Worm (Caenorhabditis elegans): ENCODE measurements around the gene fbxb-77.
A peak's percentile ranks its signal among the peaks of the same experiment; 100 is the strongest.
"Not testable (repeated sequence)": the region's sequence is repeated elsewhere in the genome, so short reads cannot be mapped to it uniquely, and the experiment has no call there.

Gene fbxb-77

ce11 chrIV:4727935-4728334 lies 28.0 kb downstream of the fbxb-77 start:
- peak; percentile 79 for TF ChIP-seq elt-2 (tag; optimal IDR thresholded peaks at IDR 0.05)
- peak; percentile 10 for TF ChIP-seq jun-1 (tag; optimal IDR thresholded peaks at IDR 0.05)
- TF ChIP-seq ceh-28 (tag; optimal IDR thresholded peaks at IDR 0.05) = peak; percentile 40
- TF ChIP-seq nfya-1 (tag; optimal IDR thresholded peaks at IDR 0.05; ENCODE audit: insufficient read depth) = peak; percentile 72
- TF ChIP-seq nhr-43 (tag; optimal IDR thresholded peaks at IDR 0.05; ENCODE audit: poor library complexity, severe bottlenecking) = peak; percentile 88
- TF ChIP-seq nhr-25 (tag; optimal IDR thresholded peaks at IDR 0.05) = peak; percentile 51
- peak; percentile 54 for TF ChIP-seq snpc-4 (tag; optimal IDR thresholded peaks at IDR 0.05)
- peak; percentile 73 for TF ChIP-seq nhr-11 (tag; optimal IDR thresholded peaks at IDR 0.05)
- peak; percentile 92 for TF ChIP-seq lsy-12 (tag; optimal IDR thresholded peaks at IDR 0.05)
- peak; percentile 10 for TF ChIP-seq ceh-82 (tag; optimal IDR thresholded peaks at IDR 0.05)
- TF ChIP-seq lin-15B (tag; optimal IDR thresholded peaks at IDR 0.05) = peak; percentile 84
- peak; percentile 84 for TF ChIP-seq R02D3.7 (tag; optimal IDR thresholded peaks at IDR 0.05)
- peak; percentile 88 for TF ChIP-seq tbx-2 (tag; optimal IDR thresholded peaks at IDR 0.05)
- peak; percentile 22 for TF ChIP-seq pha-4 (tag; optimal IDR thresholded peaks at IDR 0.05)
- peak; percentile 46 for TF ChIP-seq ZK546.5 (tag; optimal IDR thresholded peaks at IDR 0.05)
- peak; percentile 83 for TF ChIP-seq nhr-23 (tag; optimal IDR thresholded peaks at IDR 0.05)
- TF ChIP-seq nhr-77 (tag; optimal IDR thresholded peaks at IDR 0.05) = peak; percentile 60

DNA sequence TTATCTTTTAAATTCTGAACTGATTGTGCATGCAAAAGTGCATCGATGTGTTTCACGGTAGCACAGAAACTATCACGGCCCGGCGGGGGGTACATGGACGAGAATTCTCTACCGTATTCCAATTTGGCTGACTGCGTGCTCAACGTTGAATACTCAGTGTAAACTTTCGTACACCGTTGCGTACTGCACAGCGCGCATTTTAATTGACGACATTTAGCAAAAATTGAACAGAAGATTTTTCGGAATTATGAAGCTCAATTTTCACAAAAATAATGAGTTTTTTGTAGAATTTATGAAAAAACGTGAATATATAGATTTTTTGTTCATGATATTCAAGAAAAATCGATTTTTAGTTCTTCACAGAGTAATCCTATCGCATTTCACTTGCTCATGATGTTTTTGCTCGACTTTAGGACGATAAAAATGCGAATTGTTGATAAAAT lies 30.5 kb downstream of the fbxb-77 start:
- peak; percentile 60 for TF ChIP-seq ZK546.5 (tag; optimal IDR thresholded peaks at IDR 0.05)
- peak; percentile 73 for TF ChIP-seq elt-2 (tag; optimal IDR thresholded peaks at IDR 0.05)
- peak; percentile 6 for TF ChIP-seq pha-4 (tag; optimal IDR thresholded peaks at IDR 0.05)
- peak; percentile 76 for TF ChIP-seq R02D3.7 (tag; optimal IDR thresholded peaks at IDR 0.05)
- peak; percentile 0 for TF ChIP-seq ztf-4 (tag; optimal IDR thresholded peaks at IDR 0.05)
- TF ChIP-seq nfya-1 (tag; optimal IDR thresholded peaks at IDR 0.05; ENCODE audit: insufficient read depth) = peak; percentile 58
- peak; percentile 73 for TF ChIP-seq nhr-23 (tag; optimal IDR thresholded peaks at IDR 0.05)
- peak; percentile 37 for TF ChIP-seq nhr-77 (tag; optimal IDR thresholded peaks at IDR 0.05)
- TF ChIP-seq ceh-28 (tag; optimal IDR thresholded peaks at IDR 0.05) = peak; percentile 70
- peak; percentile 77 for TF ChIP-seq tbx-2 (tag; optimal IDR thresholded peaks at IDR 0.05)
- TF ChIP-seq lsy-12 (tag; optimal IDR thresholded peaks at IDR 0.05) = peak; percentile 88
- TF ChIP-seq nhr-43 (tag; optimal IDR thresholded peaks at IDR 0.05; ENCODE audit: poor library complexity, severe bottlenecking) = peak; percentile 64
- TF ChIP-seq lin-15B (tag; optimal IDR thresholded peaks at IDR 0.05) = peak; percentile 60
- TF ChIP-seq nhr-11 (tag; optimal IDR thresholded peaks at IDR 0.05) = peak; percentile 77
- TF ChIP-seq hmg-11 (tag; optimal IDR thresholded peaks at IDR 0.05) = peak; percentile 7
- peak; percentile 43 for TF ChIP-seq nhr-25 (tag; optimal IDR thresholded peaks at IDR 0.05)

DNA sequence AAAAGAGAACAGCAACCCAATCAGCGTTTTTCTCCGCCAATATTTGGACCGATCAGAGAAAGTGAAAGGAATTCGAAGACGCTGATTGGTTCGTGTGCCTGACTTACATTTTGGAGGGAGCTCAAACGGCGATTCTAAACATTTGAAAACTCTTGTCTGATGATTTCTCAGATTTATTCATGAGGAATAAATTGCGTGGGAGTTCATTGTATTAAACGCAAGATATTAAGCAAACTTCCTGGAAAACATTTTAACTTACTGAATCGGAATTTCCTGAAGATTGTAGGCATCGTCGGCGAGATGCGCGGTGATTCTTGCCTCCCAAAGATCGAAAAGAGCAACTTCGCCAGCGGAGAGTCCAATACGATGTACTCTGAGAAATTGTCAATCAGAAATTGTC lies 31.4 kb downstream of the fbxb-77 start, which contains the start of gene K08F11.1:
Gene K08F11.1, plus strand, starts transcription at position 301 of the 400 bp plus-strand sequence.
- TF ChIP-seq ceh-82 (tag; optimal IDR thresholded peaks at IDR 0.05) (no peak), mml-1 (tag; optimal IDR thresholded peaks at IDR 0.05) (no peak)

ce11 chrIV:4723687-4724086 lies 32.3 kb downstream of the fbxb-77 start:
- TF ChIP-seq pha-4 (tag; optimal IDR thresholded peaks at IDR 0.05) (no peak), nhr-12 (tag; optimal IDR thresholded peaks at IDR 0.05) (no peak), pqm-1 (tag; optimal IDR thresholded peaks at IDR 0.05) (no peak), lin-15B (tag; optimal IDR thresholded peaks at IDR 0.05) (no peak), tbx-2 (tag; optimal IDR thresholded peaks at IDR 0.05) (no peak), snpc-4 (tag; optimal IDR thresholded peaks at IDR 0.05) (no peak), ceh-16 (tag; optimal IDR thresholded peaks at IDR 0.05) (no peak), lsy-12 (tag; optimal IDR thresholded peaks at IDR 0.05) (no peak), egl-5 (tag; optimal IDR thresholded peaks at IDR 0.05) (no peak), eor-1 (tag; optimal IDR thresholded peaks at IDR 0.05) (no peak), fos-1 (tag; optimal IDR thresholded peaks at IDR 0.05) (no peak), ceh-28 (tag; optimal IDR thresholded peaks at IDR 0.05) (no peak), egl-27 (tag; optimal IDR thresholded peaks at IDR 0.05) (no peak), nhr-28 (tag; optimal IDR thresholded peaks at IDR 0.05) (no peak)

DNA sequence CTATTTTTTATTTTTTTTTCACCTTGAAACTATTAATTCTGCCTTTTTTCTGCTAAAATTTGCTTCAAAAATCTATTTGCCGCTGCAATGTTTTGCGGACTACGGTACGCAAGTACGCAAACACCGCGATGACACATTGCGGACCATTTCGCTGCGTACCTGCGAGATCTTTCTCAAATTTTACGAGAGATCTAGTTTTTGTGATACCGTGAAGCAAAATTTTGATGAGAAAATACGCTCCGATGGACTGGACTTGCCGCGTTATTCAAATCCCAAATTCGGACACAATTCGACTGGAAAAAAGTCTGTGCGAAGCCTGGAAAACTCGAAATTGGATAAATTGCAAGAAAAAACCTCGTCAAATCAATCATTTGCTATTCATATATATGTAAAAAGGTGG lies 35.4 kb downstream of the fbxb-77 start:
- TF ChIP-seq elt-2 (tag; optimal IDR thresholded peaks at IDR 0.05) (peak; percentile 1), tbx-2 (tag; optimal IDR thresholded peaks at IDR 0.05) (peak; percentile 27), lin-15B (tag; optimal IDR thresholded peaks at IDR 0.05) (peak; percentile 19), nfya-1 (tag; optimal IDR thresholded peaks at IDR 0.05; ENCODE audit: insufficient read depth) (peak; percentile 22)

ce11 chrIV:4715785-4716184 lies 40.2 kb downstream of the fbxb-77 start, which contains the start of gene miro-1:
miro-1 (minus strand) TSS chrIV:4715807.
- not testable (repeated sequence) for TF ChIP-seq mdl-1, ztf-11, nhr-11 (tag; optimal IDR thresholded peaks at IDR 0.05)
